Worm (Caenorhabditis elegans) whole organism, L1 larva: ENCODE data around the gene C44B7.7.

Experiments
- C16A3.4 ChIP-seq: fragments of 150-350 bp; optimal IDR thresholded peaks from 2 replicates; lab custom pipeline; 2014; ENCODE audit warnings: missing biosample characterization, missing genetic modification characterization
- C34B4.2 ChIP-seq: sonication (generic microtip); optimal IDR thresholded peaks from 2 replicates; lab custom pipeline; 2017; ENCODE audit warnings: mild to moderate bottlenecking, missing genetic modification characterization, missing compliant biosample characterization
- F16B12.6 ChIP-seq: fragments of 150-350 bp; optimal IDR thresholded peaks from 2 replicates; lab custom pipeline; 2014; ENCODE audit warnings: missing biosample characterization, missing genetic modification characterization
- aha-1 ChIP-seq: fragments of 150-350 bp; optimal IDR thresholded peaks from 2 replicates; lab custom pipeline; 2014; ENCODE audit warnings: missing biosample characterization, missing genetic modification characterization
- ama-1 ChIP-seq: fragments of 150-350 bp; optimal IDR thresholded peaks from 2 replicates; lab custom pipeline; 2014
- ceh-82 ChIP-seq, 3 experiments: fragments of 150-350 bp in 1 of 3; sonication (generic microtip) in 2 of 3; optimal IDR thresholded peaks; 2 replicates each; lab custom pipeline; 2014 to 2017; ENCODE audit warnings: missing biosample characterization in 3 of 3, missing genetic modification characterization in 3 of 3
- ceh-90 ChIP-seq: sonication (generic microtip); optimal IDR thresholded peaks from 2 replicates; lab custom pipeline; 2016; ENCODE audit warnings: missing genetic modification characterization, missing compliant biosample characterization
- ces-1 ChIP-seq: fragments of 150-350 bp; optimal IDR thresholded peaks from 2 replicates; lab custom pipeline; 2014; ENCODE audit warnings: missing biosample characterization, missing genetic modification reagents, missing genetic modification characterization
- dsc-1 ChIP-seq: sonication (generic microtip); optimal IDR thresholded peaks from 2 replicates; lab custom pipeline; 2016; ENCODE audit warnings: mild to moderate bottlenecking, missing genetic modification characterization, missing compliant biosample characterization
- efl-3 ChIP-seq: fragments of 200-800 bp; sonication (Bioruptor generic); optimal IDR thresholded peaks from 2 replicates; lab custom pipeline; 2018; ENCODE audit warnings: mild to moderate bottlenecking, missing genetic modification characterization, missing compliant biosample characterization
- egl-13 ChIP-seq: sonication (generic microtip); optimal IDR thresholded peaks from 2 replicates; lab custom pipeline; 2016; ENCODE audit warnings: missing genotype, missing genetic modification reagents, missing genetic modification characterization, missing compliant biosample characterization
- egl-27 ChIP-seq, 2 experiments: fragments of 150-350 bp in 1 of 2; sonication (generic microtip); optimal IDR thresholded peaks; 3 replicates each; lab custom pipeline; 2017 to 2018; ENCODE audit warnings: missing biosample characterization in 2 of 2, missing genetic modification characterization in 2 of 2, missing genetic modification reagents in 2 of 2
- elt-2 ChIP-seq: sonication (generic microtip); optimal IDR thresholded peaks from 2 replicates; lab custom pipeline; 2016; ENCODE audit warnings: missing genetic modification characterization, mild to moderate bottlenecking, inconsistent platforms, missing compliant biosample characterization, missing genetic modification reagents
- ets-5 ChIP-seq: fragments of 200-800 bp; sonication (Bioruptor generic); IDR thresholded peaks from 2 replicates; pipeline ENCODE4 v1.3.6; 2022; ENCODE audit warnings: missing genetic modification characterization, missing compliant biosample characterization
- fkh-10 ChIP-seq: sonication (generic microtip); optimal IDR thresholded peaks from 2 replicates; lab custom pipeline; 2017; ENCODE audit warnings: missing biosample characterization, missing genetic modification reagents, missing genetic modification characterization
- fkh-8 ChIP-seq: sonication (generic microtip); optimal IDR thresholded peaks from 2 replicates; lab custom pipeline; 2016; ENCODE audit warnings: mild to moderate bottlenecking, missing genetic modification characterization, missing compliant biosample characterization
- hlh-4 ChIP-seq: sonication (generic microtip); optimal IDR thresholded peaks from 2 replicates; lab custom pipeline; 2016; ENCODE audit warnings: mild to moderate bottlenecking, missing genetic modification characterization, missing compliant biosample characterization
- hpl-2 ChIP-seq: fragments of 150-350 bp; optimal IDR thresholded peaks from 2 replicates; lab custom pipeline; 2014; ENCODE audit warnings: missing biosample characterization, missing genetic modification reagents, missing genetic modification characterization
- isw-1 ChIP-seq: fragments of 200-800 bp; sonication (Bioruptor generic); IDR thresholded peaks from 2 replicates; pipeline ENCODE4 v1.3.6; 2022; ENCODE audit warnings: missing genetic modification characterization, missing compliant biosample characterization
- jun-1 ChIP-seq: fragments of 150-350 bp; optimal IDR thresholded peaks from 2 replicates; lab custom pipeline; 2014; ENCODE audit warnings: missing biosample characterization, missing genetic modification reagents, missing genetic modification characterization
- lin-13 ChIP-seq: fragments of 150-350 bp; optimal IDR thresholded peaks from 2 replicates; lab custom pipeline; 2014; ENCODE audit warnings: missing biosample characterization, missing genetic modification reagents, missing genetic modification characterization
- lin-14 ChIP-seq: fragments of 200-800 bp; sonication (Bioruptor generic); optimal IDR thresholded peaks from 2 replicates; lab custom pipeline; 2018; ENCODE audit warnings: mild to moderate bottlenecking, missing genetic modification characterization, moderate library complexity, missing compliant biosample characterization
- lin-35 ChIP-seq, 2 experiments: fragments of 150-350 bp; optimal IDR thresholded peaks; 2 replicates each; lab custom pipeline; 2014; ENCODE audit warnings: missing biosample characterization in 2 of 2, missing genetic modification characterization in 2 of 2, missing genetic modification reagents in 2 of 2
- lin-39 ChIP-seq: fragments of 150-350 bp; optimal IDR thresholded peaks from 2 replicates; lab custom pipeline; 2014; ENCODE audit warnings: missing biosample characterization, missing genetic modification reagents, missing genetic modification characterization
- lsy-2 ChIP-seq, 2 experiments: fragments of 150-350 bp; optimal IDR thresholded peaks; 2 replicates each; lab custom pipeline; 2014; ENCODE audit warnings: missing biosample characterization in 2 of 2, missing genetic modification characterization in 2 of 2
- mef-2 ChIP-seq: fragments of 150-350 bp; optimal IDR thresholded peaks from 2 replicates; lab custom pipeline; 2014; ENCODE audit warnings: missing biosample characterization, missing genetic modification characterization
- nhr-20 ChIP-seq: sonication (generic microtip); optimal IDR thresholded peaks from 2 replicates; lab custom pipeline; 2016; ENCODE audit warnings: mild to moderate bottlenecking, missing genetic modification characterization, missing compliant biosample characterization
- nhr-28 ChIP-seq: fragments of 150-350 bp; optimal IDR thresholded peaks from 2 replicates; lab custom pipeline; 2014; ENCODE audit warnings: missing biosample characterization, missing genetic modification characterization
- nhr-47 ChIP-seq: sonication (generic microtip); optimal IDR thresholded peaks from 2 replicates; lab custom pipeline; 2016; ENCODE audit warnings: mild to moderate bottlenecking, missing genetic modification characterization, moderate library complexity, missing compliant biosample characterization
- nhr-77 ChIP-seq: fragments of 150-350 bp; optimal IDR thresholded peaks from 2 replicates; lab custom pipeline; 2014; ENCODE audit warnings: missing biosample characterization, missing genetic modification characterization
- nhr-85 ChIP-seq: sonication (generic microtip); peaks from one replicate; lab custom pipeline; 2016; ENCODE audit warnings: missing genetic modification characterization, inconsistent platforms, missing compliant biosample characterization
- nhr-90 ChIP-seq: sonication (generic microtip); optimal IDR thresholded peaks from 2 replicates; lab custom pipeline; 2016; ENCODE audit warnings: mild to moderate bottlenecking, missing genetic modification characterization, missing compliant biosample characterization; ENCODE audit not compliant: poor library complexity
- pqm-1 ChIP-seq: sonication (generic microtip); optimal IDR thresholded peaks from 3 replicates; lab custom pipeline; 2017; ENCODE audit warnings: missing biosample characterization, missing genetic modification characterization
- rnt-1 ChIP-seq: sonication (generic microtip); optimal IDR thresholded peaks from 2 replicates; lab custom pipeline; 2016; ENCODE audit warnings: mild to moderate bottlenecking, missing genetic modification characterization, moderate library complexity, missing compliant biosample characterization
- snu-23 ChIP-seq: sonication (generic microtip); optimal IDR thresholded peaks from 2 replicates; lab custom pipeline; 2016; ENCODE audit warnings: missing genetic modification characterization, missing compliant biosample characterization
- sox-4 ChIP-seq: sonication (generic microtip); optimal IDR thresholded peaks from 2 replicates; lab custom pipeline; 2016; ENCODE audit warnings: missing genetic modification characterization, missing compliant biosample characterization
- sptf-1 ChIP-seq: fragments of 150-350 bp; optimal IDR thresholded peaks from 2 replicates; lab custom pipeline; 2014; ENCODE audit warnings: missing biosample characterization, missing genetic modification characterization
- sup-37 ChIP-seq: fragments of 200-800 bp; sonication (Bioruptor generic); optimal IDR thresholded peaks from 2 replicates; lab custom pipeline; 2018; ENCODE audit warnings: mild to moderate bottlenecking, missing genetic modification characterization, missing compliant biosample characterization
- unc-130 ChIP-seq: fragments of 150-350 bp; optimal IDR thresholded peaks from 2 replicates; lab custom pipeline; 2017; ENCODE audit warnings: missing biosample characterization, missing genetic modification characterization, inconsistent platforms
- unc-30 ChIP-seq: sonication (generic microtip); optimal IDR thresholded peaks from 2 replicates; lab custom pipeline; 2017; ENCODE audit warnings: missing biosample characterization, missing genetic modification characterization
- unc-86 ChIP-seq: sonication (generic microtip); optimal IDR thresholded peaks from 2 replicates; lab custom pipeline; 2016; ENCODE audit warnings: missing genetic modification characterization, missing compliant biosample characterization
- xbp-1 ChIP-seq: sonication (generic microtip); optimal IDR thresholded peaks from 2 replicates; lab custom pipeline; 2016; ENCODE audit warnings: missing genetic modification characterization, missing compliant biosample characterization
- zag-1 ChIP-seq: fragments of 150-350 bp; optimal IDR thresholded peaks from 2 replicates; lab custom pipeline; 2014; ENCODE audit warnings: missing biosample characterization, missing genetic modification characterization
- ztf-4 ChIP-seq: fragments of 150-350 bp; optimal IDR thresholded peaks from 2 replicates; lab custom pipeline; 2014; ENCODE audit warnings: missing biosample characterization, missing genetic modification characterization

The C44B7.7 gene

DNA sequence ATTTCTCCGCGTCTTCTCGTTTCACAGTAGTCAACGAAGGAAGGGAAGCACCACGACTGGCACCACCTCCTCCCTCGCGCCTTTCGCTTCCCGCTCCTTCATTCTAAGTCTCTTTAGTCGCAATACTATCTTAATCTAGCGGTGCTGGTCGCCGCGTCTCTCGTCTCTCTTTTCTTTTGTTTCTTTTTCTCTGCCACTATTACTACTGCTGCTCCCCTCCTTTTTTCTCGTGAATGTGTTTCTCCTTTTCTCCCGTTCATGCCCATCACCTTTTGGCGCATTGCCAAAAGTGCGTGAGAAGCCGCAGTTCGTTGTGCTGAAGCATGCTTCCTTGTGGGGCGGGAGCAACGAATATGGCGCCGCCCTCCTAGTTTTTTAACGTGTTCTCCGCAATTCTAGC lies 46.5 kb upstream of the C44B7.7 start (continued):
- TF ChIP-seq hpl-2 (GFP tag; lab: Kevin White, UChicago) (no peak), nhr-28 (tag; lab: Kevin White, UChicago) (no peak), snu-23 (GFP tag; lab: Kevin White, UChicago) (peak; percentile 77), lin-35 (GFP tag; optimal IDR thresholded peaks at IDR 0.05; lab: Kevin White, UChicago) (peak; percentile 56 to 57), xbp-1 (tag; lab: Kevin White, UChicago) (peak; percentile 40), efl-3 (GFP tag; lab: Kevin White, UChicago) (no peak), sox-4 (tag; lab: Kevin White, UChicago) (no peak), mef-2 (no peak), C34B4.2 (no peak), ceh-90 (tag; lab: Kevin White, UChicago) (no peak), egl-27 (tag; optimal IDR thresholded peaks at IDR 0.05; lab: Kevin White, UChicago) (peak in 1 of 2 experiments; percentile 36), unc-86 (tag; lab: Kevin White, UChicago) (peak; percentile 39), nhr-77 (peak; percentile 56), unc-130 (tag; lab: Kevin White, UChicago) (peak; percentile 34), fkh-10 (GFP tag; lab: Kevin White, UChicago) (peak; percentile 59), dsc-1 (tag; lab: Kevin White, UChicago) (no peak), nhr-90 (peak; percentile 50), sptf-1 (tag; lab: Kevin White, UChicago) (no peak), isw-1 (GFP tag; lab: Robert Waterston, UW) (no peak), jun-1 (tag; lab: Kevin White, UChicago) (peak; percentile 67), unc-30 (tag; lab: Kevin White, UChicago) (no peak), zag-1 (tag; lab: Kevin White, UChicago) (no peak), lin-14 (peak; percentile 93), ets-5 (GFP tag; lab: Robert Waterston, UW) (no peak), aha-1 (no peak), ama-1 (lab: Kevin White, UChicago) (peak; percentile 21), ztf-4 (tag; lab: Kevin White, UChicago) (no peak), ceh-82 (tag; optimal IDR thresholded peaks at IDR 0.05; lab: Kevin White, UChicago) (peak in 2 of 3 experiments; percentile 38 to 72), lsy-2 (tag; optimal IDR thresholded peaks at IDR 0.05; lab: Kevin White, UChicago) (peak; percentile 26 to 77), lin-39 (no peak), sup-37 (GFP tag; lab: Kevin White, UChicago) (no peak), rnt-1 (peak; percentile 55), pqm-1 (tag; lab: Kevin White, UChicago) (no peak), ces-1 (GFP tag; lab: Kevin White, UChicago) (no peak), hlh-4 (tag; lab: Kevin White, UChicago) (no peak)

DNA sequence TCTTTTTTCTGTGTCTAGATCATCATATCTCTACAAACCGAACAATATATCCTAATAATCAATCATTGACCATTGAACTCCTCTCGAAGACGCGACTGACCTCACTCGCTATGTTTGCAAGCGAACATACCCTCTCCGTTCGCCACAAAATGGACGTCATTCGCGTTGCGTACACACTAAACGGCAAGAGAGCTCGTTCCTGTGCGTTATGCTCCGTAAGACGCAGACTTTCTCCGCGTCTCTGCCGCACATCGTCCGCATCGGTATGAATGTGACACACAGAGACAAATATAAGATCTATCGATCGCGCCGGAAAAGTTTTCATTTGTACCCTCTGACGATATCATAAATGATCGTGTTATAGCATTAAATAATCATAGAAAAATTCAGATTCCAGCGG lies 46.1 kb upstream of the C44B7.7 start:
- TF ChIP-seq nhr-20 (no peak), egl-13 (tag; lab: Kevin White, UChicago) (no peak), lsy-2 (tag; optimal IDR thresholded peaks at IDR 0.05; lab: Kevin White, UChicago) (no peak), rnt-1 (no peak), nhr-47 (tag; lab: Kevin White, UChicago) (no peak), unc-86 (tag; lab: Kevin White, UChicago) (no peak), nhr-85 (no peak), elt-2 (tag; lab: Kevin White, UChicago) (no peak), fkh-8 (tag; lab: Kevin White, UChicago) (no peak), ama-1 (lab: Kevin White, UChicago) (no peak), F16B12.6 (tag; lab: Kevin White, UChicago) (no peak), efl-3 (GFP tag; lab: Kevin White, UChicago) (no peak), lin-13 (GFP tag; lab: Kevin White, UChicago) (no peak), C34B4.2 (no peak), C16A3.4 (tag; lab: Kevin White, UChicago) (no peak), lin-14 (no peak)
- TF ChIP-seq, all 84 proteins: peak for 0
